Fruit fly (Drosophila melanogaster) whole organism, adult: ENCODE data around the gene CG4593.

Experiments
- CG11617 ChIP-seq: fragments of 200-800 bp; sonication (Bioruptor generic); optimal IDR thresholded peaks from 2 replicates; lab custom pipeline; 2017; ENCODE audit warnings: mild to moderate bottlenecking, missing biosample characterization, missing genetic modification reagents, missing genetic modification characterization
- CG12768 ChIP-seq: fragments of 200-800 bp; sonication (Bioruptor generic); optimal IDR thresholded peaks from 2 replicates; lab custom pipeline; 2017; ENCODE audit warnings: missing biosample characterization, missing genetic modification characterization, mild to moderate bottlenecking, moderate library complexity, missing genetic modification reagents
- Clk ChIP-seq: fragments of 200-800 bp; sonication (Bioruptor generic); optimal IDR thresholded peaks from 2 replicates; lab custom pipeline; 2017; ENCODE audit warnings: missing biosample characterization, missing genetic modification characterization
- Mnt ChIP-seq: fragments of 200-800 bp; sonication (Bioruptor generic); optimal IDR thresholded peaks from 2 replicates; lab custom pipeline; 2016; ENCODE audit warnings: missing biosample characterization, mild to moderate bottlenecking, missing genetic modification characterization
- cnc ChIP-seq, 2 experiments: fragments of >200 bp; optimal IDR thresholded peaks; 2 replicates each; lab custom pipeline; 2017
- kay ChIP-seq: fragments of 200-800 bp; sonication (Bioruptor generic); peaks from one replicate; lab custom pipeline; 2016; ENCODE audit warnings: missing biosample characterization, missing genetic modification characterization, borderline replicate concordance
- pad ChIP-seq: fragments of 200-800 bp; sonication (Bioruptor generic); optimal IDR thresholded peaks from 3 replicates; lab custom pipeline; 2017; ENCODE audit warnings: missing biosample characterization, missing genetic modification characterization, mild to moderate bottlenecking, moderate library complexity, missing genetic modification reagents
- toe ChIP-seq: fragments of 200-800 bp; sonication (Bioruptor generic); optimal IDR thresholded peaks from 2 replicates; lab custom pipeline; 2016; ENCODE audit warnings: missing biosample characterization, missing genetic modification characterization

dm6 chrX:6985980-6986827, 27.5 kb upstream of the CG4593 start, which contains the start of gene bou:
- TF ChIP-seq CG11617 (GFP tag; lab: Kevin White, UChicago) (no peak), Mnt (GFP tag; lab: Kevin White, UChicago) (no peak), pad (GFP tag; lab: Kevin White, UChicago) (no peak), cnc (optimal IDR thresholded peaks at IDR 0.05; lab: Kevin White, UChicago) (no peak), Clk (GFP tag; lab: Kevin White, UChicago) (no peak), toe (GFP tag; lab: Kevin White, UChicago) (no peak), kay (GFP tag; lab: Kevin White, UChicago) (no peak), CG12768 (GFP tag; lab: Kevin White, UChicago) (no peak)
